Worm (Caenorhabditis elegans) whole organism, L4/young adult: ENCODE measurements around the gene nhr-50.
"Not testable (repeated sequence)": the region's sequence is repeated elsewhere in the genome, so short reads cannot be mapped to it uniquely, and the experiment has no call there.

ENCODE experiments used
- W03F9.2 ChIP-seq: fragments of 150-350 bp; optimal IDR thresholded peaks from 2 replicates; lab custom pipeline; 2014; ENCODE audit warnings: missing biosample characterization, missing genetic modification characterization
- dao-5 ChIP-seq: sonication (generic microtip); optimal IDR thresholded peaks from 2 replicates; lab custom pipeline; 2016; ENCODE audit warnings: missing genotype, missing genetic modification characterization, moderate library complexity, missing compliant biosample characterization
- him-1 ChIP-seq: sonication (generic microtip); optimal IDR thresholded peaks from 2 replicates; lab custom pipeline; 2016; ENCODE audit warnings: missing genotype, missing genetic modification reagents, missing genetic modification characterization, missing compliant biosample characterization

Gene nhr-50

DNA sequence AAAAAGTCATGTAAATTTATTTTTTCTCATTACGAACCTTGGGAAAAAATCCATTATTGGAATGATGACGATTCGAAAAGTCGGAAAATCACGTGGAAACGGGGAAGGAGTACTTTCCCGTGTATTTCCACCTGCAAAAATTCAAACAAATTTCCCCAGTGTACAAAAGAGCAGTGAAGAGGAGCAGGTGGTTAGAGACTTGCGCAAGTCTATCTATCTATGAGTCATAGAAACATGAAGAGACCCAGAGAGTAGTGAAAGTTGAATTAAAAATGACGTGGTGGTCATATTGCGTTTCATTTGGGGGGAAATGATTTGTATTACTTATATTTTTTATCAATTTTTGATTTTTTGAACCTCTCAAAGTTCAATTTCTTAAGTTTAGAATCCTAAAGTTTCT lies at the start of gene nhr-50:
Gene nhr-50, minus strand, starts transcription at position 199 of the 400 bp plus-strand sequence.
- TF ChIP-seq him-1 (tag; lab: Kevin White, UChicago) (no peak), W03F9.2 (tag; lab: Kevin White, UChicago) (no peak)

ce11 chrV:16049177-16049576 lies 48.7 kb upstream of the nhr-50 start, which contains the start of gene best-12:
best-12 (plus strand) TSS chrV:16049477.
- TF ChIP-seq him-1 (tag; lab: Kevin White, UChicago) = no peak
- TF ChIP-seq dao-5 (tag; lab: Kevin White, UChicago) = no peak
- TF ChIP-seq W03F9.2 (tag; lab: Kevin White, UChicago) = no peak

DNA sequence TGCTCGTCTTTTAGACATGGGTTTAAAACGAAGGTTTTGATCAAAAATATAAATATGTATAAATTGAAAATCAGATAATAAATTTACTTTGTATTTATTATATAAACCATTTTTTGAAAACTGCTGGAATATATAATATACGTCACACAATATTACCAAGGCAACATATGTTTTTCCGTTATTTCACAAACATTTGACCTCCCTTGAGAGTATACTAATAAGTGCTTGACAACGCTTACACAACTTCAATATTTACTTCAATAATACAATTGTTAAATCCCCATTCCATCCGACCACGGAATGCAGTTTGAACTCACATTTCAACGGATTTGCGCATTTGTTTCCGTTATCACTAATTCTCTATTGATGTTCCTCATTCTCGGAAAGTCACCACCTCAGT lies 47.1 kb upstream of the nhr-50 start, which contains the start of gene str-198:
Gene str-198, plus strand, starts transcription at position 301 of the 400 bp plus-strand sequence.
- TF ChIP-seq W03F9.2 (tag; lab: Kevin White, UChicago) = no peak
- no peak for TF ChIP-seq dao-5 (tag; lab: Kevin White, UChicago)
- TF ChIP-seq him-1 (tag; lab: Kevin White, UChicago) = no peak

- no peak for TF ChIP-seq W03F9.2 (tag; lab: Kevin White, UChicago)
- no peak for TF ChIP-seq him-1 (tag; lab: Kevin White, UChicago)
- TF ChIP-seq dao-5 (tag; lab: Kevin White, UChicago) = no peak
Measured at ce11 chrV:16047052-16047451, 46.6 kb upstream of the nhr-50 start.

DNA sequence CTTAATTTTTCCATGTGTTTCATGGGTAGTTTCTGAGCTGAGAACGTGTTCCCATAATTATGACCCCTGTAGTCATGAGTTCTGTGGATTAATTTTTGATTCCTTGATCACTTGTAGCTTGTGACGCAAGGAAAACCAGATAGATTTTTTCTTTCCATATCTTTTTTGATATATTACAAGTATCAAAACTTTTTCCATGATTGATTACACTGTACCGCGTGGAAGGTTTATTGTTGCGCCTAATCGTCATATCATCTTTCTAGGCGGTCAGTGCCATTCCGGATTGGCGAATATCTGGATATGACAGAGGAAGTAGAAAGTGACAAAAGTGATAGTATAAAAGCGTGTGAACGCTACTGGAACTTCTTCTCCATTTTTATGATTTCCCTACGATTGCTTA lies 46.1 kb upstream of the nhr-50 start, which contains the start of gene ZK285.2:
Gene ZK285.2, plus strand, starts transcription at position 301 of the 400 bp plus-strand sequence.
- no peak for TF ChIP-seq him-1 (tag; lab: Kevin White, UChicago)
- no peak for TF ChIP-seq W03F9.2 (tag; lab: Kevin White, UChicago)
- TF ChIP-seq dao-5 (tag; lab: Kevin White, UChicago) = no peak

- TF ChIP-seq W03F9.2 (tag; lab: Kevin White, UChicago) = no peak
- TF ChIP-seq dao-5 (tag; lab: Kevin White, UChicago) = no peak
- TF ChIP-seq him-1 (tag; lab: Kevin White, UChicago) = no peak
Measured at ce11 chrV:16045837-16046236, 45.4 kb upstream of the nhr-50 start, which contains the start of gene T10C6.15. T10C6.15 (minus strand) TSS chrV:16045940.

ce11 chrV:16043686-16044085 lies 43.3 kb upstream of the nhr-50 start:
- TF ChIP-seq dao-5 (tag; lab: Kevin White, UChicago) = no peak
- TF ChIP-seq him-1 (tag; lab: Kevin White, UChicago) = no peak

DNA sequence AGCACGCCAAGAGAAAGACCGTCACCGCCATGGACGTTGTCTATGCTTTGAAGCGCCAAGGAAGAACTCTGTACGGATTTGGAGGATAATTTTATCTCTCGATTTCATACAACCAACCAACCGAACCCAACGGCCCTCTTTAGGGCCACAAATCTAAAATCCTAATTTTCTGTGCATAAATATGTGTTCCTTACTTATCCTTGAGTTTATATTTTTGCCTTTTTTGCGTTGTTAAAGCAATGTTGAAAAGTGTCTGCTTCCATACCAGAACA lies 42.2 kb upstream of the nhr-50 start:
- TF ChIP-seq W03F9.2 (tag; lab: Kevin White, UChicago) = no peak
- no peak for TF ChIP-seq dao-5 (tag; lab: Kevin White, UChicago)
- TF ChIP-seq him-1 (tag; lab: Kevin White, UChicago) = no peak

- not testable (repeated sequence) for TF ChIP-seq dao-5, him-1, W03F9.2 (tag; lab: Kevin White, UChicago)
Measured at ce11 chrV:16041925-16042742, 41.7 kb upstream of the nhr-50 start, which contains the start of the genes his-2 and his-1. his-2 (minus strand) TSS chrV:16042283. his-1 (plus strand) TSS chrV:16042520.

- TF ChIP-seq him-1 (tag; lab: Kevin White, UChicago) = no peak
- TF ChIP-seq dao-5 (tag; lab: Kevin White, UChicago) = no peak
- TF ChIP-seq W03F9.2 (tag; lab: Kevin White, UChicago) = no peak
Measured at ce11 chrV:16041412-16041811, 41.0 kb upstream of the nhr-50 start.

- not testable (repeated sequence) for TF ChIP-seq him-1, W03F9.2, dao-5 (tag; lab: Kevin White, UChicago)
Measured at ce11 chrV:16040140-16040827, 39.9 kb upstream of the nhr-50 start, which contains the start of the genes his-4 and his-3. his-4 (minus strand) TSS chrV:16040515. his-3 (plus strand) TSS chrV:16040808.

- no peak for TF ChIP-seq dao-5 (tag; lab: Kevin White, UChicago)
- no peak for TF ChIP-seq W03F9.2 (tag; lab: Kevin White, UChicago)
- TF ChIP-seq him-1 (tag; lab: Kevin White, UChicago) = no peak
Measured at ce11 chrV:16036166-16036565, 35.7 kb upstream of the nhr-50 start, which contains the start of gene T10C6.10. T10C6.10 (plus strand) TSS chrV:16036413.

- TF ChIP-seq him-1 (tag; lab: Kevin White, UChicago) (no peak), W03F9.2 (tag; lab: Kevin White, UChicago) (no peak), dao-5 (tag; lab: Kevin White, UChicago) (no peak)
Measured at ce11 chrV:16033491-16033890, 33.1 kb upstream of the nhr-50 start.
